Fruit fly (Drosophila melanogaster): ENCODE data around the gene mRpS30.

- TF ChIP-seq CG8478 (optimal IDR thresholded peaks at IDR 0.05) (no peak), CTCF (optimal IDR thresholded peaks at IDR 0.05) (no peak)
These were observed 19.4 kb upstream of the mRpS30 start, which contains the start of gene CG8952 for dm6 chrX:15766395-15766866.

Measured in S2 (cell line).